Fruit fly (Drosophila melanogaster): ENCODE results near the gene Ilp5.

dm6 chr3L:9864275-9865052, 40.8 kb upstream of the Ilp5 start, which contains the start of the genes iPLA2-VIA and Ciz1:
- TF ChIP-seq EcR (GFP tag; optimal IDR thresholded peaks at IDR 0.05) (no peak), CG14655 (GFP tag; optimal IDR thresholded peaks at IDR 0.05) (no peak), gl (tag; optimal IDR thresholded peaks at IDR 0.05) (no peak), CG32121 (GFP tag; IDR thresholded peaks at IDR 0.05) (no peak), Snoo (tag; optimal IDR thresholded peaks at IDR 0.05) (no peak)

Measured in whole organism, pupa.